Fruit fly (Drosophila melanogaster) whole organism, adult: ENCODE measurements around the gene CG42728.

Source experiments
- CG11617 ChIP-seq: fragments of 200-800 bp; sonication (Bioruptor generic); optimal IDR thresholded peaks from 2 replicates; lab custom pipeline; 2017; ENCODE audit warnings: mild to moderate bottlenecking, missing biosample characterization, missing genetic modification reagents, missing genetic modification characterization
- CG12768 ChIP-seq: fragments of 200-800 bp; sonication (Bioruptor generic); optimal IDR thresholded peaks from 2 replicates; lab custom pipeline; 2017; ENCODE audit warnings: missing biosample characterization, missing genetic modification characterization, mild to moderate bottlenecking, moderate library complexity, missing genetic modification reagents
- CG14711 ChIP-seq: fragments of 200-800 bp; sonication (Bioruptor generic); optimal IDR thresholded peaks from 2 replicates; lab custom pipeline; 2018; ENCODE audit warnings: missing biosample characterization, mild to moderate bottlenecking, missing genetic modification characterization, moderate library complexity
- CG1620 ChIP-seq: fragments of 200-800 bp; sonication (Bioruptor generic); optimal IDR thresholded peaks from 2 replicates; lab custom pipeline; 2016; ENCODE audit warnings: missing biosample characterization, missing genetic modification characterization
- CG33017 ChIP-seq: fragments of 200-800 bp; sonication (Bioruptor generic); optimal IDR thresholded peaks from 2 replicates; lab custom pipeline; 2018; ENCODE audit warnings: missing biosample characterization, mild to moderate bottlenecking, missing genetic modification characterization, moderate library complexity
- CG5204 ChIP-seq: fragments of 200-800 bp; sonication (Bioruptor generic); optimal IDR thresholded peaks from 2 replicates; lab custom pipeline; 2016; ENCODE audit warnings: missing biosample characterization, missing genetic modification characterization
- CG7045 ChIP-seq: fragments of 200-800 bp; sonication (Bioruptor generic); optimal IDR thresholded peaks from 2 replicates; lab custom pipeline; 2017; ENCODE audit warnings: missing biosample characterization, mild to moderate bottlenecking, missing genetic modification characterization
- CG7101 ChIP-seq: fragments of 200-800 bp; sonication (Bioruptor generic); optimal IDR thresholded peaks from 2 replicates; lab custom pipeline; 2018; ENCODE audit warnings: missing biosample characterization, mild to moderate bottlenecking, missing genetic modification characterization, moderate library complexity
- Clk ChIP-seq: fragments of 200-800 bp; sonication (Bioruptor generic); optimal IDR thresholded peaks from 2 replicates; lab custom pipeline; 2017; ENCODE audit warnings: missing biosample characterization, missing genetic modification characterization
- Crg-1 ChIP-seq: fragments of 200-800 bp; sonication (Bioruptor generic); optimal IDR thresholded peaks from 2 replicates; lab custom pipeline; 2016; ENCODE audit warnings: missing biosample characterization, missing genetic modification characterization
- Hr96 ChIP-seq: fragments of 200-800 bp; sonication (Bioruptor generic); optimal IDR thresholded peaks from 2 replicates; lab custom pipeline; 2016; ENCODE audit warnings: missing biosample characterization, missing genetic modification characterization
- Mnt ChIP-seq: fragments of 200-800 bp; sonication (Bioruptor generic); optimal IDR thresholded peaks from 2 replicates; lab custom pipeline; 2016; ENCODE audit warnings: missing biosample characterization, mild to moderate bottlenecking, missing genetic modification characterization
- bab1 ChIP-seq: fragments of 200-800 bp; sonication (Bioruptor generic); optimal IDR thresholded peaks from 3 replicates; lab custom pipeline; 2019; ENCODE audit warnings: missing biosample characterization, mild to moderate bottlenecking, missing genetic modification characterization, moderate library complexity
- cic ChIP-seq: fragments of 200-800 bp; sonication (Bioruptor generic); optimal IDR thresholded peaks from 2 replicates; lab custom pipeline; 2017; ENCODE audit warnings: missing biosample characterization, mild to moderate bottlenecking, missing genetic modification characterization, moderate library complexity
- cnc ChIP-seq, 2 experiments: fragments of >200 bp; optimal IDR thresholded peaks; 2 replicates each; lab custom pipeline; 2017
- kay ChIP-seq: fragments of 200-800 bp; sonication (Bioruptor generic); peaks from one replicate; lab custom pipeline; 2016; ENCODE audit warnings: missing biosample characterization, missing genetic modification characterization, borderline replicate concordance
- ovo ChIP-seq: fragments of 200-800 bp; sonication (Bioruptor generic); optimal IDR thresholded peaks from 2 replicates; lab custom pipeline; 2016; ENCODE audit warnings: missing biosample characterization, missing genetic modification characterization
- pad ChIP-seq: fragments of 200-800 bp; sonication (Bioruptor generic); optimal IDR thresholded peaks from 3 replicates; lab custom pipeline; 2017; ENCODE audit warnings: missing biosample characterization, missing genetic modification characterization, mild to moderate bottlenecking, moderate library complexity, missing genetic modification reagents
- tj ChIP-seq: fragments of 200-800 bp; sonication (Bioruptor generic); optimal IDR thresholded peaks from 3 replicates; lab custom pipeline; 2017; ENCODE audit warnings: missing biosample characterization, mild to moderate bottlenecking, missing genetic modification characterization, moderate library complexity
- toe ChIP-seq: fragments of 200-800 bp; sonication (Bioruptor generic); optimal IDR thresholded peaks from 2 replicates; lab custom pipeline; 2016; ENCODE audit warnings: missing biosample characterization, missing genetic modification characterization

The CG42728 gene

DNA sequence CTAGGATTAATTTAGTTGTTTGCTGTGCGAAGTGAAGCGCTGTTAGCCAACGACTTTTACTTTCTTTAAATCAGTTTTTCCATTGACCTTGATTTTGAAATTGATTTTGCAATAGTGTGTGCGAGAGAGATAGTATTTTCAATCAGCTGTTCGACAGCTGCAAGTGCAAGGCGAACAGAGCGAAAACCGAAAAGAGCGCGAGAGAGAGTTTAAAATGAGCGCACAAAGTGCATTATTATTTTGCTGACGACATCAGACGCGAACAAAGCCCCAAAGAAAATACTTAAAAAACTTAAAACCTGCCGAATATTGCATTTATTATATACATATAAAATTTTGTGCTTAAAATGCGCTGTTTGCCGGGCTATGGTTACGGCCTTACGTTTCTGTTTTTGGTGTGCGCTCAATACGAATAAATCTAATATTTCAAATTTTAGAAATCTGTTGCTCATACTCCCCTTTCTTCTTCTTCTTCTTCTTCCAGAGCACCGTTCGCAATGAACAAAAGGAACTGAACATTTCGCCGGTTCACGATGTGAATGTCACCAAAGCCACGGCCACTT is 16.2 kb downstream of the CG42728 start:
- TF ChIP-seq pad (GFP tag; lab: Kevin White, UChicago) (peak; percentile 41), CG5204 (no peak), CG11617 (GFP tag; lab: Kevin White, UChicago) (peak; percentile 55), Crg-1 (GFP tag; lab: Kevin White, UChicago) (no peak), CG7101 (tag; lab: Kevin White, UChicago) (no peak), tj (GFP tag; lab: Kevin White, UChicago) (peak; percentile 98), toe (no peak), kay (GFP tag; lab: Kevin White, UChicago) (peak; percentile 98), ovo (GFP tag; lab: Kevin White, UChicago) (no peak), Hr96 (GFP tag; lab: Kevin White, UChicago) (no peak), CG1620 (GFP tag; lab: Kevin White, UChicago) (no peak), cic (GFP tag; lab: Kevin White, UChicago) (peak; percentile 65), bab1 (GFP tag; lab: Kevin White, UChicago) (peak; percentile 37), Mnt (GFP tag; lab: Kevin White, UChicago) (peak; percentile 44), CG12768 (GFP tag; lab: Kevin White, UChicago) (peak; percentile 42), Clk (GFP tag; lab: Kevin White, UChicago) (no peak), CG33017 (tag; lab: Kevin White, UChicago) (peak; percentile 57), CG7045 (no peak), CG14711 (no peak), cnc (optimal IDR thresholded peaks at IDR 0.05; lab: Kevin White, UChicago) (no peak)

DNA sequence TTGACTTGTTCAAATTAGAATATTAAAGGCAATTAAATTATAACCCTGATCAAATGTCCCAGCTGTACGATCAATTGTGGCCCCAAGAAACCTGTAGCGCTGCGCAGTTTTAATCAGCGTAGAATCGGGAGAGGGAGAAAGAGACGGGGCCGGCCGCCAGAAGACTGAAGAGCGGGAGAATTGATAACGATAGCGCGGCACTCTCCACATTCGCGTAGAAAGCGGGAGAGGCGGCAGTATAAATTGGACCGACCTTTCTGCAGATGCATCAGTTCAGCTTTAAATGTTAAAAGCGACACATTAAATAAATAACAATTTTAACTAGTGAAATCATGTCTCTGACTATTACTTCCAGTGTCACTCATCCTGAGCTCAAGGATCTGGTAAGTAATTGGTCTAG is 17.2 kb downstream of the CG42728 start, which contains the start of gene MsrA:
TSS of gene MsrA (plus strand) at position 266 of the 400 bp plus-strand sequence.
- TF ChIP-seq CG7045 (no peak), Mnt (GFP tag; lab: Kevin White, UChicago) (peak; percentile 51), cic (GFP tag; lab: Kevin White, UChicago) (peak; percentile 49), CG11617 (GFP tag; lab: Kevin White, UChicago) (no peak), kay (GFP tag; lab: Kevin White, UChicago) (peak; percentile 31), pad (GFP tag; lab: Kevin White, UChicago) (no peak), CG14711 (no peak), tj (GFP tag; lab: Kevin White, UChicago) (peak; percentile 80), Crg-1 (GFP tag; lab: Kevin White, UChicago) (no peak), CG12768 (GFP tag; lab: Kevin White, UChicago) (no peak), bab1 (GFP tag; lab: Kevin White, UChicago) (peak; percentile 36), CG33017 (tag; lab: Kevin White, UChicago) (peak; percentile 12), CG7101 (tag; lab: Kevin White, UChicago) (peak; percentile 20), ovo (GFP tag; lab: Kevin White, UChicago) (no peak), toe (no peak), Hr96 (GFP tag; lab: Kevin White, UChicago) (peak; percentile 2)

DNA sequence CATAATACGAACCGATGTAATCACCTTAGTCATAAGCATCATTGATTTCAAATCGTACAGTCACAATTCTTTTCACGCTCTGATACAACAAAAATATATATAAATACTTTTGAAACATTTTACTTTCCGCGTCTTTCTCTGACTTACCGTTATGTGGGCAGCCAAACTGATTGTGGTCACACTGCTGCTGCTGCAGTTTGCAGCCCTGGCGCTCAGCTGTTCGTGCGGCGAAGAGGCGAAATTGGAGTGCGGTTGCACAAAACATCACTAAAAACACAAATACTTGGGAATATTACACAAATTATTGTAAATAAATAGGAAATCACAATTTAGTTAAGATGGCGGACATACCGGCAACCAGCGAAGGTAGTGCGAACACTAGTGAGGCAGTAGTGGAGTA is 18.6 kb downstream of the CG42728 start, which contains the start of the genes gdl and gdl-ORF39:
TSS of gene gdl (plus strand) at position 48 of the 400 bp plus-strand sequence.
TSS of gene gdl-ORF39 (plus strand) at position 48 of the 400 bp plus-strand sequence.
- TF ChIP-seq Mnt (GFP tag; lab: Kevin White, UChicago): peak; percentile 54
- TF ChIP-seq bab1 (GFP tag; lab: Kevin White, UChicago): peak; percentile 54
- TF ChIP-seq CG33017 (tag; lab: Kevin White, UChicago): no peak

DNA sequence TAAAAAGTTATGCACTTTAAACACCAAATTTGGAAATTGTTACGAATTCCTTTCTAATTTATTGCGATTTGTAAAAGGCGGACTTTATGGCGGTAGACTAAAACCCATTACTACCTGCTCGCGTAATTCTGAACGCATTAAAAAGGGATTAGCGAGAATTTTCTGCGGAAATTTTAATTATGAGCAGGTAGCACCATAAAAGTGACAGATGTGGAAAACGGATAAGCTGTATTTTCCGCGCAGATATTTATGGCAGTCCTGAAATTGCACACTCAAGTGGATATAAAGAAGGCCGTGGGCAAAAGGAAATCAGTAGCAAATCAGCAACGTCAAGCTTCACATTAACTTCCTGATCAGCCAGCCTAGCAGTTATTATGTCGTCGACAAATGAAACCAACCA is 19.2 kb downstream of the CG42728 start, which contains the start of gene Z600:
TSS of gene Z600 (plus strand) at position 312 of the 400 bp plus-strand sequence.
- TF ChIP-seq Crg-1 (GFP tag; lab: Kevin White, UChicago) (no peak), CG11617 (GFP tag; lab: Kevin White, UChicago) (no peak), CG1620 (GFP tag; lab: Kevin White, UChicago) (no peak), tj (GFP tag; lab: Kevin White, UChicago) (no peak), kay (GFP tag; lab: Kevin White, UChicago) (no peak), ovo (GFP tag; lab: Kevin White, UChicago) (no peak), CG7101 (tag; lab: Kevin White, UChicago) (no peak)

DNA sequence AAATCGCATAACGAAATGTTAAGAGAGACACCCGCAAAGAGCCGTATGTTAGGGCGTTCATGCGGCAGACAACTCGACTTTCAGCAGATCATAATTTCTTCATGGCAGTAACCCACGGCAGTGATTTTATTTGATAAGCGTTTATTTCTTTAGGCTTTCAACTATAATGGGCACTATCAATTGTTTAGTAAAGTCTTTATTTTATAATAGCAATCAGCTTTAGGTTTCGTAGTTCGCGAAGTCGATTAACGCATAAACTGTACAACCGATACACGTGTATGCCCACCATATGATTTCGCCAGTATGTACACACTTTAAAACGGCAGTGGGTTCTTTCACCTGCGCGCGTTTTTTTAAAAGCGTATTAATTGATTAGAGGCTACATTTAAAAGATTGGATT is 19.8 kb downstream of the CG42728 start, which contains the start of gene CG7841:
TSS of gene CG7841 (minus strand) at position 20 of the 400 bp plus-strand sequence.
- TF ChIP-seq Hr96 (GFP tag; lab: Kevin White, UChicago): peak; percentile 98
- peak; percentile 99 for TF ChIP-seq CG12768 (GFP tag; lab: Kevin White, UChicago)
- peak; percentile 95 for TF ChIP-seq Crg-1 (GFP tag; lab: Kevin White, UChicago)
- TF ChIP-seq Clk (GFP tag; lab: Kevin White, UChicago): peak; percentile 96
- no peak for TF ChIP-seq CG5204
- peak; percentile 98 for TF ChIP-seq kay (GFP tag; lab: Kevin White, UChicago)
- TF ChIP-seq CG7045: peak; percentile 99
- peak; percentile 90 for TF ChIP-seq CG1620 (GFP tag; lab: Kevin White, UChicago)
- peak; percentile 99 for TF ChIP-seq bab1 (GFP tag; lab: Kevin White, UChicago)
- TF ChIP-seq CG33017 (tag; lab: Kevin White, UChicago): peak; percentile 99
- no peak for TF ChIP-seq toe
- peak; percentile 99 for TF ChIP-seq Mnt (GFP tag; lab: Kevin White, UChicago)
- TF ChIP-seq ovo (GFP tag; lab: Kevin White, UChicago): peak; percentile 91
- TF ChIP-seq pad (GFP tag; lab: Kevin White, UChicago): peak; percentile 90
- TF ChIP-seq CG14711: peak; percentile 97
- TF ChIP-seq cic (GFP tag; lab: Kevin White, UChicago): peak; percentile 87
- no peak for TF ChIP-seq cnc (optimal IDR thresholded peaks at IDR 0.05; lab: Kevin White, UChicago)
- TF ChIP-seq tj (GFP tag; lab: Kevin White, UChicago): peak; percentile 89
- peak; percentile 99 for TF ChIP-seq CG7101 (tag; lab: Kevin White, UChicago)
- TF ChIP-seq CG11617 (GFP tag; lab: Kevin White, UChicago): peak; percentile 99
